Worm (Caenorhabditis elegans): ENCODE data around the gene mans-3.

DNA sequence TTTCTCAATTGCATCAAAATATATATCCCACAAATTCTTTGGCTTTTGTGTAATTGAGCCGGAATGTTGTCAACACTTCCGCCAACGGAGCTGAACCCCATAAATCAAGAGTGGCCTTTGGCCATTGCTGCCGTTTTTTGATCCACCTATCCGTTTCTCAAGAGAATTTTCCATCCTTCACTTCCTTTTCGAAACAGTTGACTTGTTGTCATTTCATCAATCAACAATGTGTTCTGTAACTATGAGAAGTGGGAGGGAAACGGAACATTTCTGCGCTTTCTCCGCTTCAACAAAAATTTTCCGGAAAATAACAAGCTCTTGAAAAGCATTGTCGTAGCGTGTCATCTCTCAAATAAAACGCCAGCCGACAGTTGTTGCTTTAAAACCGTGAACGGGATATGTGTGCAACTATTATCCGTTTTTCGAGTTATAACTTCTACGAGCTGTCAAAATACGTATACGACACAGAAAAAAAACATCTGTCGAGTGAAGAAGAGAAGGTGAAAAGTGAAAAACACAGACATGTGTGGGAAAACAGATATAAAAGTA lies 34.7 kb downstream of the mans-3 start:
- TF ChIP-seq snpc-4 (tag; optimal IDR thresholded peaks at IDR 0.05), result no peak
- no peak for TF ChIP-seq pha-4 (tag; optimal IDR thresholded peaks at IDR 0.05)
- TF ChIP-seq ztf-4 (tag; optimal IDR thresholded peaks at IDR 0.05), result no peak
- no peak for TF ChIP-seq ama-1 (optimal IDR thresholded peaks at IDR 0.05)
